Fruit fly (Drosophila melanogaster): Measurements from ENCODE around the gene Edem1.

Edem1 gene

dm6 chrX:1947178-1947872 is 38.7 kb upstream of the Edem1 start (continued):
- TF ChIP-seq Trl (optimal IDR thresholded peaks at IDR 0.05) = no peak
- peak; percentile 96 for TF ChIP-seq Trl (GFP tag; optimal IDR thresholded peaks at IDR 0.05)
- TF ChIP-seq CG7786 (GFP tag; optimal IDR thresholded peaks at IDR 0.05) = peak; percentile 92
- TF ChIP-seq repo (GFP tag; optimal IDR thresholded peaks at IDR 0.05) = peak; percentile 93
- TF ChIP-seq CG13287 (GFP tag; IDR thresholded peaks at IDR 0.05; ENCODE audit: partially characterized antibody) = no peak
- TF ChIP-seq CG4404 (GFP tag; IDR thresholded peaks at IDR 0.05) = peak; percentile 94
- TF ChIP-seq CG18011 (GFP tag; optimal IDR thresholded peaks at IDR 0.05) = peak; percentile 74
- peak; percentile 85 for TF ChIP-seq CG6854 (GFP tag; optimal IDR thresholded peaks at IDR 0.05)
- TF ChIP-seq lmd (GFP tag; IDR thresholded peaks at IDR 0.05) = peak; percentile 95
- TF ChIP-seq ind (GFP tag; optimal IDR thresholded peaks at IDR 0.05) = peak; percentile 93
- peak; percentile 91 for TF ChIP-seq CHES-1-like (GFP tag; optimal IDR thresholded peaks at IDR 0.05)
- peak; percentile 85 for TF ChIP-seq CG11696 (GFP tag; IDR thresholded peaks at IDR 0.05)
- peak; percentile 92 for TF ChIP-seq B-H1 (GFP tag; IDR thresholded peaks at IDR 0.05)
- TF ChIP-seq PHDP (tag; optimal IDR thresholded peaks at IDR 0.05) = peak; percentile 96
- no peak for TF ChIP-seq Sin3A (optimal IDR thresholded peaks at IDR 0.05)
- TF ChIP-seq cato (GFP tag; optimal IDR thresholded peaks at IDR 0.05; ENCODE audit: borderline replicate concordance) = peak; percentile 90
- TF ChIP-seq ap (GFP tag; IDR thresholded peaks at IDR 0.05) = peak; percentile 92
- TF ChIP-seq chn (GFP tag; optimal IDR thresholded peaks at IDR 0.05) = peak; percentile 97
- peak; percentile 99 for TF ChIP-seq Xrp1 (GFP tag; IDR thresholded peaks at IDR 0.05)
- TF ChIP-seq CG10209 (GFP tag; optimal IDR thresholded peaks at IDR 0.05) = peak; percentile 96
- TF ChIP-seq CG15479 (GFP tag; optimal IDR thresholded peaks at IDR 0.05) = peak; percentile 61
- peak; percentile 98 for TF ChIP-seq zen (tag; optimal IDR thresholded peaks at IDR 0.05)
- peak; percentile 82 for TF ChIP-seq cg (GFP tag; optimal IDR thresholded peaks at IDR 0.05)
- peak; percentile 84 for TF ChIP-seq CG3281 (GFP tag; optimal IDR thresholded peaks at IDR 0.05)
- TF ChIP-seq Xbp1 (GFP tag; optimal IDR thresholded peaks at IDR 0.05) = peak; percentile 96
- peak; percentile 91 for TF ChIP-seq esg (GFP tag; conservative IDR thresholded peaks at IDR 0.05)
- peak; percentile 87 for TF ChIP-seq Nf-YB (GFP tag; optimal IDR thresholded peaks at IDR 0.05)
- TF ChIP-seq CG32532 (GFP tag; IDR thresholded peaks at IDR 0.05) = peak; percentile 85
- TF ChIP-seq Fer3 (tag; optimal IDR thresholded peaks at IDR 0.05) = peak; percentile 91
- TF ChIP-seq Hand (GFP tag; optimal IDR thresholded peaks at IDR 0.05) = peak; percentile 79
- TF ChIP-seq Nf-YC (tag; optimal IDR thresholded peaks at IDR 0.05) = peak; percentile 63
- peak; percentile 100 for TF ChIP-seq sens (GFP tag)
- peak; percentile 63; the same call in 1 of the 2 replicates for TF ChIP-seq ham (GFP tag; IDR thresholded peaks at IDR 0.05)
- peak; percentile 97 for TF ChIP-seq tap (tag; optimal IDR thresholded peaks at IDR 0.05)
- TF ChIP-seq CG7372 (GFP tag; IDR thresholded peaks at IDR 0.05) = peak; percentile 88
- peak; percentile 97 for TF ChIP-seq CG13424 (tag; optimal IDR thresholded peaks at IDR 0.05)
- TF ChIP-seq CG8290 (GFP tag; optimal IDR thresholded peaks at IDR 0.05) = peak; percentile 94
- TF ChIP-seq CG8290 (tag; optimal IDR thresholded peaks at IDR 0.05) = peak; percentile 94 to 96
- peak; percentile 94 for TF ChIP-seq odd (GFP tag; optimal IDR thresholded peaks at IDR 0.05)
- peak; percentile 91 for TF ChIP-seq CG12104 (GFP tag; optimal IDR thresholded peaks at IDR 0.05)
- TF ChIP-seq peb (GFP tag; IDR thresholded peaks at IDR 0.05) = peak; percentile 94
- TF ChIP-seq CG10543 (GFP tag; optimal IDR thresholded peaks at IDR 0.05) = peak; percentile 57
- TF ChIP-seq BEAF-32 (GFP tag; optimal IDR thresholded peaks at IDR 0.05) = peak; percentile 7
- TF ChIP-seq CG34422 (GFP tag; IDR thresholded peaks at IDR 0.05) = peak; percentile 94
- peak; percentile 91 for TF ChIP-seq shn (GFP tag; optimal IDR thresholded peaks at IDR 0.05)
- no peak for TF ChIP-seq Doc3 (GFP tag; IDR thresholded peaks at IDR 0.05; ENCODE audit: partially characterized antibody)
- TF ChIP-seq Camta (GFP tag; optimal IDR thresholded peaks at IDR 0.05) = peak; percentile 96
- peak; percentile 35 for TF ChIP-seq CG34376 (GFP tag; optimal IDR thresholded peaks at IDR 0.05)
- peak; percentile 77 for TF ChIP-seq Adf1 (GFP tag; IDR thresholded peaks at IDR 0.05)
- peak; percentile 96 for TF ChIP-seq stc (GFP tag; IDR thresholded peaks at IDR 0.05)
- TF ChIP-seq CG18262 (tag; optimal IDR thresholded peaks at IDR 0.05) = peak; percentile 99
